Worm (Caenorhabditis elegans) whole organism, L2 larva: ENCODE results near the gene osg-1.

Experiments used
- R02D3.7 ChIP-seq: fragments of 150-350 bp; optimal IDR thresholded peaks from 2 replicates; lab custom pipeline; 2014; ENCODE audit warnings: missing biosample characterization, missing genetic modification characterization
- Y55F3AM.14 ChIP-seq: fragments of 200-800 bp; sonication (Bioruptor generic); optimal IDR thresholded peaks from 2 replicates; lab custom pipeline; 2018; ENCODE audit warnings: mild to moderate bottlenecking, missing genetic modification characterization, missing compliant biosample characterization
- aly-2 ChIP-seq: fragments of 150-350 bp; optimal IDR thresholded peaks from 2 replicates; lab custom pipeline; 2014; ENCODE audit warnings: missing biosample characterization, missing genetic modification characterization
- ama-1 ChIP-seq: fragments of 150-350 bp; optimal IDR thresholded peaks from 2 replicates; lab custom pipeline; 2018; ENCODE audit warnings: inconsistent platforms
- blmp-1 ChIP-seq: sonication (generic microtip); optimal IDR thresholded peaks from 2 replicates; lab custom pipeline; 2017; ENCODE audit warnings: missing genetic modification characterization, mild to moderate bottlenecking, missing compliant biosample characterization, antibody characterized with exemption, moderate library complexity; ENCODE audit not compliant: insufficient read depth
- ceh-82 ChIP-seq: fragments of 150-350 bp; optimal IDR thresholded peaks from 2 replicates; lab custom pipeline; 2014; ENCODE audit warnings: missing biosample characterization, missing genetic modification characterization
- dmd-4 ChIP-seq: sonication (generic microtip); optimal IDR thresholded peaks from 2 replicates; lab custom pipeline; 2017; ENCODE audit warnings: missing biosample characterization, missing genetic modification characterization
- egl-27 ChIP-seq: sonication (generic microtip); optimal IDR thresholded peaks from 3 replicates; lab custom pipeline; 2017; ENCODE audit warnings: missing biosample characterization, missing genetic modification reagents, missing genetic modification characterization
- elt-1 ChIP-seq: fragments of 150-350 bp; optimal IDR thresholded peaks from 2 replicates; lab custom pipeline; 2014; ENCODE audit warnings: missing biosample characterization, missing genetic modification characterization
- elt-3 ChIP-seq: sonication (generic microtip); optimal IDR thresholded peaks from 2 replicates; lab custom pipeline; 2017; ENCODE audit warnings: missing biosample characterization, missing genetic modification characterization
- fos-1 ChIP-seq: fragments of 150-350 bp; optimal IDR thresholded peaks from 2 replicates; lab custom pipeline; 2014; ENCODE audit warnings: missing biosample characterization, missing genetic modification characterization
- lin-11 ChIP-seq: fragments of 150-350 bp; sonication (generic microtip); optimal IDR thresholded peaks from 2 replicates; lab custom pipeline; 2014; ENCODE audit warnings: missing biosample characterization, missing genetic modification characterization, inconsistent platforms, mixed read lengths
- lin-13 ChIP-seq: fragments of 150-350 bp; optimal IDR thresholded peaks from 2 replicates; lab custom pipeline; 2014; ENCODE audit warnings: missing biosample characterization, missing genetic modification reagents, missing genetic modification characterization
- lsy-2 ChIP-seq, 2 experiments: fragments of 150-350 bp in 1 of 2; sonication (generic microtip) in 1 of 2; optimal IDR thresholded peaks; 2 replicates each; lab custom pipeline; 2014 to 2017; ENCODE audit warnings: missing biosample characterization in 2 of 2, missing genetic modification characterization in 2 of 2
- mbf-1 ChIP-seq: sonication (generic microtip); optimal IDR thresholded peaks from 2 replicates; lab custom pipeline; 2017; ENCODE audit warnings: missing biosample characterization, missing genetic modification characterization
- mdl-1 ChIP-seq, 2 experiments: fragments of 150-350 bp in 1 of 2; sonication (generic microtip) in 1 of 2; optimal IDR thresholded peaks; 2 replicates each; lab custom pipeline; 2017; ENCODE audit warnings: missing biosample characterization in 2 of 2, missing genetic modification characterization in 2 of 2
- nhr-11 ChIP-seq: fragments of 150-350 bp; optimal IDR thresholded peaks from 2 replicates; lab custom pipeline; 2014; ENCODE audit warnings: missing biosample characterization, missing genetic modification characterization
- nhr-12 ChIP-seq: fragments of 150-350 bp; optimal IDR thresholded peaks from 2 replicates; lab custom pipeline; 2014; ENCODE audit warnings: missing biosample characterization, missing genetic modification characterization
- nhr-129 ChIP-seq: fragments of 150-350 bp; optimal IDR thresholded peaks from 2 replicates; lab custom pipeline; 2014; ENCODE audit warnings: missing biosample characterization, missing genetic modification characterization
- nhr-23 ChIP-seq: fragments of 150-350 bp; optimal IDR thresholded peaks from 2 replicates; lab custom pipeline; 2014; ENCODE audit warnings: missing biosample characterization, missing genetic modification reagents, missing genetic modification characterization
- nhr-237 ChIP-seq: fragments of 150-350 bp; optimal IDR thresholded peaks from 2 replicates; lab custom pipeline; 2014; ENCODE audit warnings: missing biosample characterization, missing genetic modification characterization
- nhr-25 ChIP-seq: fragments of 150-350 bp; sonication (generic microtip); optimal IDR thresholded peaks from 3 replicates; lab custom pipeline; 2014; ENCODE audit warnings: missing biosample characterization, missing genetic modification characterization
- peb-1 ChIP-seq: fragments of 150-350 bp; optimal IDR thresholded peaks from 2 replicates; lab custom pipeline; 2014; ENCODE audit warnings: missing biosample characterization, missing genetic modification characterization
- sma-3 ChIP-seq: sonication (generic microtip); optimal IDR thresholded peaks from 2 replicates; lab custom pipeline; 2016; ENCODE audit warnings: missing genetic modification reagents, missing genetic modification characterization, missing compliant biosample characterization
- sma-9 ChIP-seq, 2 experiments: fragments of 150-350 bp in 1 of 2; sonication (generic microtip) in 1 of 2; optimal IDR thresholded peaks; 2 replicates each; lab custom pipeline; 2014 to 2016; ENCODE audit warnings: missing genetic modification characterization in 2 of 2, mild to moderate bottlenecking in 1 of 2, missing biosample characterization in 1 of 2, missing compliant biosample characterization in 1 of 2, missing genetic modification reagents in 1 of 2, moderate library complexity in 1 of 2
- snpc-4 ChIP-seq: fragments of 150-350 bp; optimal IDR thresholded peaks from 2 replicates; lab custom pipeline; 2014; ENCODE audit warnings: missing biosample characterization, missing genetic modification characterization
- unc-39 ChIP-seq: fragments of 150-350 bp; optimal IDR thresholded peaks from 2 replicates; lab custom pipeline; 2014; ENCODE audit warnings: missing biosample characterization, missing genetic modification characterization
- unc-55 ChIP-seq: fragments of 150-350 bp; sonication (generic microtip); optimal IDR thresholded peaks from 3 replicates; lab custom pipeline; 2014; ENCODE audit warnings: missing biosample characterization, missing genetic modification reagents, missing genetic modification characterization
- zag-1 ChIP-seq: fragments of 150-350 bp; optimal IDR thresholded peaks from 2 replicates; lab custom pipeline; 2014; ENCODE audit warnings: missing biosample characterization, missing genetic modification characterization
- ztf-1 ChIP-seq: fragments of 200-800 bp; sonication (Bioruptor generic); conservative IDR thresholded peaks from 2 replicates; pipeline ENCODE4 v1.3.6; 2022; ENCODE audit warnings: missing genetic modification characterization, missing compliant biosample characterization
- ztf-11 ChIP-seq: sonication (generic microtip); optimal IDR thresholded peaks from 2 replicates; lab custom pipeline; 2017; ENCODE audit warnings: missing biosample characterization, missing genetic modification characterization
- ztf-4 ChIP-seq: fragments of 150-350 bp; optimal IDR thresholded peaks from 2 replicates; lab custom pipeline; 2014; ENCODE audit warnings: missing biosample characterization, missing genetic modification characterization

Gene osg-1

DNA sequence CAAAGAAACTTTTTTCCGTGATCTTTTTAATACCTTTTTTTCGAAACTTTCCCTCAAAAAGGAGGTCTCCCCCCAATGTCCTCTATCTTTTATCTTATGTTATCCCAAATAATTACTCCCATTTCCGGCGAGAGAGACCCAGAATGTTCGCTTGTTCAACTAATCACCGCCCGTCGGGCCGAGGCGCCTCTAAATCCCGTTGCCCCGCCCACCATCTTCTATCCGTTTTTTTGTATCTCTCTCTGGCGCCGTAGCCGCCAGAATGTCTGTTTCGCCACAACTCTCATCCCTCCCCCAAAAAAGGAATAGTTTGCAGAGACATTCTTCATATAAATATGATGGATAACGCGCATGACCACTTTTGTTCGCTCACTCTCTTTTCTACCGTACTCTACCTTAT lies 14.7 kb upstream of the osg-1 start (continued):
- peak; percentile 97 for TF ChIP-seq sma-3 (GFP tag; lab: Kevin White, UChicago)
- TF ChIP-seq blmp-1 (tag; lab: Kevin White, UChicago), result peak; percentile 27
- TF ChIP-seq sma-9 (GFP tag; optimal IDR thresholded peaks at IDR 0.05; lab: Kevin White, UChicago), result peak; percentile 80
- no peak for TF ChIP-seq sma-9 (tag; optimal IDR thresholded peaks at IDR 0.05; lab: Kevin White, UChicago)
- no peak for TF ChIP-seq aly-2 (tag; lab: Kevin White, UChicago)
- TF ChIP-seq egl-27 (tag; lab: Kevin White, UChicago), result peak; percentile 68
- TF ChIP-seq mbf-1 (tag; lab: Kevin White, UChicago), result no peak

DNA sequence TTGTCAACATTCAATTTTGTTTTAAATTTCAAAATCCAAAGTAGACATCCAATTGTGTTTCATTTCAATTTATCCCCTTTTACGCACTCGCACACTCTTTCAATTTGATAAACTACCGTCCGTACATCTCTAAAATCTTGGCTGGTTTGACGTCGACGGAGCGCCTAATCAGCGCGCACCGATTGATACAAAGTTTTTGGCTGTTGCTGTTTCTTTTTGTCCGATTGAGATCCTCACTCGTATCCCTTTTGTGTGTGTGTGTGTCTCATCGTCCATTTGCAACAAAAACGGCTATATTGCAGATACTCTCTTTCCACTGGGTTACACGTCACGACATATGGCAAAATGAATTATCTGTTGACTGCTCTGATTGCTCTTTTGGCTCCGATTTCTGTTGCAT lies 13.2 kb upstream of the osg-1 start, which contains the start of gene lon-1:
Gene lon-1 (plus strand): TSS at position 301 of the 400 bp plus-strand sequence.
- no peak for TF ChIP-seq ztf-11 (tag; lab: Kevin White, UChicago)
- no peak for TF ChIP-seq nhr-23 (tag; lab: Kevin White, UChicago)
- TF ChIP-seq lin-11 (tag; lab: Kevin White, UChicago), result no peak
- TF ChIP-seq unc-55 (GFP tag; lab: Kevin White, UChicago), result no peak
- no peak for TF ChIP-seq lin-13 (GFP tag; lab: Kevin White, UChicago)

DNA sequence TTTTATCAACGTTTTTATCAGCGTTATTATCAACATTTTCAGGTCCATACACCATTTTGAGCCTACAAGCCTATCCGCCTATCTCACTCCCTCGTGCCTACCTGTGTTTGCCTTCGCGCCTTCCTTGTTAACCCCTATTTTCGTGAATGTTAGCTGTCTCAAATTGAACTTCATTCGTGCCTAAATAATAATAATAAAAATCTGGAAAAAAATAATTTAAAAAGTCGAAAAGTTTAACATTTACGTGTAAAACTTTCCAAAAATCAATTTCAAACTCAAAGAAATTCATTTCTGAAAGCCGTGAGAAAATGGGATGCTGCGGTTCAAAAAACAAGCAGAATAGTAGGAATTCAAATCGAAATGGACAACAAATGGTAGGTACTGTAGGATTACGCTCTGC lies 9.3 kb upstream of the osg-1 start, which contains the start of gene R02F2.10:
Gene R02F2.10 (plus strand): TSS at position 301 of the 400 bp plus-strand sequence.
- TF ChIP-seq elt-1 (no peak), mdl-1 (tag; optimal IDR thresholded peaks at IDR 0.05; lab: Kevin White, UChicago) (no peak), elt-3 (tag; lab: Kevin White, UChicago) (no peak), dmd-4 (tag; lab: Kevin White, UChicago) (no peak), lsy-2 (tag; optimal IDR thresholded peaks at IDR 0.05; lab: Kevin White, UChicago) (no peak), snpc-4 (no peak), nhr-12 (tag; lab: Kevin White, UChicago) (no peak), unc-39 (tag; lab: Kevin White, UChicago) (no peak), blmp-1 (tag; lab: Kevin White, UChicago) (no peak), ztf-4 (no peak), nhr-25 (tag; lab: Kevin White, UChicago) (no peak), ztf-1 (GFP tag; lab: Robert Waterston, UW) (no peak), unc-55 (GFP tag; lab: Kevin White, UChicago) (no peak), nhr-23 (tag; lab: Kevin White, UChicago) (no peak), peb-1 (tag; lab: Kevin White, UChicago) (no peak), R02D3.7 (tag; lab: Kevin White, UChicago) (no peak)

DNA sequence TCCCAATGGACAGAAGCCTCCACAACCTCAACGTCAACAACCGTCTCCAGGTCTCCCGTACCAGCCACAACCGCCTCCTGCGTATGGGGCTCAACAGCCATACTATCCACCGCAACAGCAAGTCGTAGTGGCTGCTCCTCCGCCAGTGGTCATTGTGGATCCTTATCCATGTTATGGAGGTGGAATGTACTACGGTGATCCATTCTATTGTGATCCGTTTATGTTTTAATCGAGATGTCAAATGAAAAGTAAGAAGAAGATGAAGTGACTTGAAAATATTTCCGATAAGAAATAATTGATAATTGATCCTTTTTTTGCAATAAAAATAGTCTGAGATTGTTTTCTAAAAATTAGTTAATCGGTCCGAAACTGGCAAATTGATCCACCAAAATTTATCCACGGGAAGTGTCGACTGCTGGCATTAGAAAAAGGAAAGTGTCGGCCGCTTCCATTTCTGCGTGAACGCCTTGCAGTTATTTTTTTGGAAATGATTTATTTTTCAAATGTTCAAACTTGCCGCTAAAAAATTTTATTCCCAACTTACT lies 8.5 kb upstream of the osg-1 start, which contains the start of the genes R02F2.6 and R02F2.5:
Gene R02F2.6 (minus strand): TSS at position 101 of the 545 bp plus-strand sequence.
Gene R02F2.5 (plus strand): TSS at position 495 of the 545 bp plus-strand sequence.
- no peak for TF ChIP-seq nhr-11 (tag; lab: Kevin White, UChicago)
- no peak for TF ChIP-seq Y55F3AM.14 (GFP tag; lab: Kevin White, UChicago)
- no peak for TF ChIP-seq unc-55 (GFP tag; lab: Kevin White, UChicago)
- no peak for TF ChIP-seq elt-3 (tag; lab: Kevin White, UChicago)
- TF ChIP-seq ceh-82, result no peak
- no peak for TF ChIP-seq R02D3.7 (tag; lab: Kevin White, UChicago)
- no peak for TF ChIP-seq lsy-2 (tag; optimal IDR thresholded peaks at IDR 0.05; lab: Kevin White, UChicago)
- TF ChIP-seq ztf-1 (GFP tag; lab: Robert Waterston, UW), result no peak
- no peak for TF ChIP-seq ama-1 (lab: Kevin White, UChicago)
- TF ChIP-seq fos-1 (tag; lab: Kevin White, UChicago), result no peak
- no peak for TF ChIP-seq egl-27 (tag; lab: Kevin White, UChicago)
- no peak for TF ChIP-seq nhr-129 (tag; lab: Kevin White, UChicago)
- TF ChIP-seq nhr-237 (tag; lab: Kevin White, UChicago), result no peak
- no peak for TF ChIP-seq zag-1 (tag; lab: Kevin White, UChicago)
- no peak for TF ChIP-seq snpc-4
